Worm (Caenorhabditis elegans): Measurements from ENCODE around the gene F14F7.7.
A peak's percentile ranks its signal among the peaks of the same experiment; 100 is the strongest.

F14F7.7 gene

ce11 chrIII:13070548-13071050, 39.9 kb downstream of the F14F7.7 start, which contains the start of gene Y39E4B.6 (continued):
- TF ChIP-seq hlh-6 (tag; optimal IDR thresholded peaks at IDR 0.05): peak; percentile 81
- peak; percentile 99 for TF ChIP-seq ceh-34 (tag; optimal IDR thresholded peaks at IDR 0.05)
- peak; percentile 98 for TF ChIP-seq tbx-2 (tag; optimal IDR thresholded peaks at IDR 0.05)
- peak; percentile 89 for TF ChIP-seq ceh-48 (tag; optimal IDR thresholded peaks at IDR 0.05)
- TF ChIP-seq sox-2 (GFP tag; IDR thresholded peaks at IDR 0.05): peak; percentile 61
- no peak for TF ChIP-seq fkh-6 (tag; optimal IDR thresholded peaks at IDR 0.05)
- peak; percentile 61 for TF ChIP-seq hlh-8 (tag; optimal IDR thresholded peaks at IDR 0.05)
- peak; percentile 87 for TF ChIP-seq dve-1 (tag; optimal IDR thresholded peaks at IDR 0.05)
- TF ChIP-seq che-1 (tag; optimal IDR thresholded peaks at IDR 0.05): peak; percentile 56
- TF ChIP-seq ceh-14 (tag; optimal IDR thresholded peaks at IDR 0.05): peak; percentile 97
- TF ChIP-seq ttx-3 (tag; optimal IDR thresholded peaks at IDR 0.05): peak; percentile 64
- TF ChIP-seq gmeb-2 (tag; optimal IDR thresholded peaks at IDR 0.05): peak; percentile 9
- TF ChIP-seq K02D7.2 (tag; optimal IDR thresholded peaks at IDR 0.05): peak; percentile 97
- TF ChIP-seq syd-9 (tag; optimal IDR thresholded peaks at IDR 0.05): peak; percentile 86
- peak; percentile 83 for TF ChIP-seq ceh-19 (GFP tag; optimal IDR thresholded peaks at IDR 0.05)
- TF ChIP-seq ceh-22 (tag; optimal IDR thresholded peaks at IDR 0.05): peak; percentile 9
- TF ChIP-seq hlh-13 (GFP tag; optimal IDR thresholded peaks at IDR 0.05): peak; percentile 2
- peak; percentile 58; the same call in 1 of the 2 replicates for TF ChIP-seq unc-3 (GFP tag; conservative IDR thresholded peaks at IDR 0.05)
- TF ChIP-seq unc-3 (tag; optimal IDR thresholded peaks at IDR 0.05): peak; percentile 82
- TF ChIP-seq sdc-2 (tag; optimal IDR thresholded peaks at IDR 0.05): peak; percentile 78
- TF ChIP-seq nhr-11 (tag; optimal IDR thresholded peaks at IDR 0.05): no peak
- peak; percentile 82 for TF ChIP-seq pat-9 (tag; optimal IDR thresholded peaks at IDR 0.05)
- peak; percentile 64 for TF ChIP-seq K09A11.1 (tag; optimal IDR thresholded peaks at IDR 0.05; ENCODE audit: insufficient read depth)
- TF ChIP-seq ceh-18 (tag; optimal IDR thresholded peaks at IDR 0.05): peak; percentile 99
- TF ChIP-seq ref-2 (tag; optimal IDR thresholded peaks at IDR 0.05): peak; percentile 99
- peak; percentile 76 for TF ChIP-seq pha-2 (tag; optimal IDR thresholded peaks at IDR 0.05)
- TF ChIP-seq ets-4 (tag; optimal IDR thresholded peaks at IDR 0.05): peak; percentile 88
- TF ChIP-seq C08G9.2 (tag; optimal IDR thresholded peaks at IDR 0.05): peak; percentile 71
- no peak for TF ChIP-seq pha-4 (tag; optimal IDR thresholded peaks at IDR 0.05)
- peak; percentile 73 for TF ChIP-seq ztf-16 (tag; optimal IDR thresholded peaks at IDR 0.05)
- peak; percentile 88 for TF ChIP-seq pqm-1 (tag; optimal IDR thresholded peaks at IDR 0.05)
- TF ChIP-seq dmd-4 (tag; optimal IDR thresholded peaks at IDR 0.05; ENCODE audit: borderline replicate concordance): peak; percentile 81
- TF ChIP-seq ceh-31 (tag; optimal IDR thresholded peaks at IDR 0.05): peak; percentile 99
- peak; percentile 94 for TF ChIP-seq unc-86 (tag; optimal IDR thresholded peaks at IDR 0.05)
- TF ChIP-seq C38D4.7 (GFP tag; optimal IDR thresholded peaks at IDR 0.05): peak; percentile 2
- TF ChIP-seq hlh-30 (tag; optimal IDR thresholded peaks at IDR 0.05; ENCODE audit: insufficient read depth): peak; percentile 77
- no peak for TF ChIP-seq elt-4 (tag; optimal IDR thresholded peaks at IDR 0.05)
- peak; percentile 88 for TF ChIP-seq F13H6.1 (tag; optimal IDR thresholded peaks at IDR 0.05)
- peak; percentile 18 for TF ChIP-seq ahr-1 (tag; optimal IDR thresholded peaks at IDR 0.05)
- TF ChIP-seq pros-1 (tag; optimal IDR thresholded peaks at IDR 0.05): peak; percentile 91
- no peak for TF ChIP-seq zip-5 (tag; optimal IDR thresholded peaks at IDR 0.05)

- no peak for TF ChIP-seq dmd-4 (tag; optimal IDR thresholded peaks at IDR 0.05; ENCODE audit: borderline replicate concordance)
- TF ChIP-seq pax-1 (tag; optimal IDR thresholded peaks at IDR 0.05): no peak
- no peak for TF ChIP-seq C38D4.7 (GFP tag; optimal IDR thresholded peaks at IDR 0.05)
- no peak for TF ChIP-seq unc-55 (GFP tag; optimal IDR thresholded peaks at IDR 0.05)
- no peak for TF ChIP-seq che-1 (tag; optimal IDR thresholded peaks at IDR 0.05)
- TF ChIP-seq nfya-1 (tag; optimal IDR thresholded peaks at IDR 0.05): peak; percentile 6
- TF ChIP-seq ama-1 (optimal IDR thresholded peaks at IDR 0.05): peak; percentile 13
- TF ChIP-seq ttx-3 (tag; optimal IDR thresholded peaks at IDR 0.05): no peak
- TF ChIP-seq pha-2 (tag; optimal IDR thresholded peaks at IDR 0.05): no peak
- no peak for TF ChIP-seq ets-4 (tag; optimal IDR thresholded peaks at IDR 0.05)
- TF ChIP-seq ceh-18 (tag; optimal IDR thresholded peaks at IDR 0.05): no peak
- TF ChIP-seq ceh-34 (tag; optimal IDR thresholded peaks at IDR 0.05): peak; percentile 46
- no peak for TF ChIP-seq elt-2 (tag; optimal IDR thresholded peaks at IDR 0.05)
- TF ChIP-seq eyg-1 (tag; optimal IDR thresholded peaks at IDR 0.05): no peak
- no peak for TF ChIP-seq pag-3 (tag; optimal IDR thresholded peaks at IDR 0.05; ENCODE audit: borderline replicate concordance)
- peak; percentile 13 for TF ChIP-seq C08G9.2 (tag; optimal IDR thresholded peaks at IDR 0.05)
- TF ChIP-seq mec-3 (tag; optimal IDR thresholded peaks at IDR 0.05; ENCODE audit: borderline replicate concordance): no peak
- TF ChIP-seq unc-86 (tag; optimal IDR thresholded peaks at IDR 0.05): no peak
- peak; percentile 43 for TF ChIP-seq K02D7.2 (tag; optimal IDR thresholded peaks at IDR 0.05)
- no peak for TF ChIP-seq unc-42 (tag; optimal IDR thresholded peaks at IDR 0.05)
- no peak for TF ChIP-seq sox-2 (GFP tag; IDR thresholded peaks at IDR 0.05)
These were observed 40.9 kb downstream of the F14F7.7 start for ce11 chrIII:13071432-13072259.

All from whole organism, late embryonic.